Fruit fly (Drosophila melanogaster) whole organism, embryonic: ENCODE measurements around the gene CG7191.

Experiments
- CG10209 ChIP-seq: fragments of 200-800 bp; sonication (Bioruptor generic); optimal IDR thresholded peaks from 3 replicates; lab custom pipeline; 2017; ENCODE audit warnings: missing biosample characterization, mild to moderate bottlenecking, missing genetic modification characterization, missing genetic modification reagents
- CG10565 ChIP-seq: fragments of 200-800 bp; sonication (Bioruptor generic); optimal IDR thresholded peaks from 3 replicates; lab custom pipeline; 2016; ENCODE audit warnings: missing biosample characterization, mild to moderate bottlenecking, missing genetic modification characterization
- CG12104 ChIP-seq: fragments of 200-800 bp; sonication (Bioruptor generic); optimal IDR thresholded peaks from 3 replicates; lab custom pipeline; 2016; ENCODE audit warnings: missing biosample characterization, missing genetic modification characterization
- CG12219 ChIP-seq: fragments of 200-800 bp; sonication (Bioruptor generic); optimal IDR thresholded peaks from 3 replicates; lab custom pipeline; 2018; ENCODE audit warnings: missing biosample characterization, mild to moderate bottlenecking, missing genetic modification characterization
- CG1603 ChIP-seq: fragments of 200-800 bp; sonication (Bioruptor generic); optimal IDR thresholded peaks from 2 replicates; lab custom pipeline; 2019; ENCODE audit warnings: missing biosample characterization, mild to moderate bottlenecking, missing genetic modification characterization, moderate library complexity
- CG17186 ChIP-seq: fragments of 200-800 bp; sonication (Bioruptor generic); optimal IDR thresholded peaks from 3 replicates; lab custom pipeline; 2017; ENCODE audit warnings: missing biosample characterization, missing genetic modification reagents, missing genetic modification characterization
- CG17328 ChIP-seq: fragments of 200-800 bp; sonication (Bioruptor generic); IDR thresholded peaks from 2 replicates; pipeline ENCODE4 v1.3.6; 2022; ENCODE audit warnings: missing biosample characterization, missing genetic modification characterization
- CG18476 ChIP-seq: fragments of 200-800 bp; sonication (Bioruptor generic); optimal IDR thresholded peaks from 2 replicates; lab custom pipeline; 2016; ENCODE audit warnings: missing biosample characterization, mild to moderate bottlenecking, missing genetic modification characterization
- CG31224 ChIP-seq: fragments of 200-800 bp; sonication (Bioruptor generic); IDR thresholded peaks from 2 replicates; pipeline ENCODE4 v1.3.6; 2022; ENCODE audit warnings: missing biosample characterization, missing genetic modification characterization
- CG3847 ChIP-seq: fragments of 200-800 bp; sonication (Bioruptor generic); IDR thresholded peaks from 2 replicates; pipeline ENCODE4 v1.3.6; 2022; ENCODE audit warnings: missing biosample characterization, missing genetic modification characterization
- CG42726 ChIP-seq: fragments of 200-800 bp; sonication (Bioruptor generic); IDR thresholded peaks from 2 replicates; pipeline ENCODE4 v1.3.6; 2022; ENCODE audit warnings: missing biosample characterization, missing genetic modification characterization; ENCODE audit not compliant: partially characterized antibody
- CG43689 ChIP-seq: fragments of 200-800 bp; sonication (Bioruptor generic); IDR thresholded peaks from 2 replicates; pipeline ENCODE4 v1.3.6; 2022; ENCODE audit warnings: missing biosample characterization, missing genetic modification characterization
- CG4730 ChIP-seq: fragments of 200-800 bp; sonication (Bioruptor generic); IDR thresholded peaks from 2 replicates; pipeline ENCODE4 v1.3.6; 2022; ENCODE audit warnings: missing biosample characterization, missing genetic modification characterization
- CG7745 ChIP-seq: fragments of 200-800 bp; sonication (Bioruptor generic); optimal IDR thresholded peaks from 2 replicates; lab custom pipeline; 2018; ENCODE audit warnings: missing biosample characterization, mild to moderate bottlenecking, missing genetic modification characterization, moderate library complexity
- CG9609 ChIP-seq: fragments of 200-800 bp; sonication (Bioruptor generic); optimal IDR thresholded peaks from 3 replicates; lab custom pipeline; 2016; ENCODE audit warnings: missing biosample characterization, missing genetic modification characterization
- CkIIα-i1 ChIP-seq: fragments of 200-800 bp; sonication (Bioruptor generic); IDR thresholded peaks from 2 replicates; pipeline ENCODE4 v1.3.6; 2022; ENCODE audit warnings: missing biosample characterization, missing genetic modification characterization
- D ChIP-seq, 2 experiments: fragments of 200-800 bp in 1 of 2; fragments of >200 bp in 1 of 2; sonication (Bioruptor generic) in 1 of 2; optimal IDR thresholded peaks; 2 replicates in 1 of 2; 3 replicates in 1 of 2; lab custom pipeline; 2017; ENCODE audit warnings: mild to moderate bottlenecking in 1 of 2, missing biosample characterization in 1 of 2, missing genetic modification characterization in 1 of 2, missing genetic modification reagents in 1 of 2
- Dek ChIP-seq: fragments of 200-800 bp; sonication (Bioruptor generic); optimal IDR thresholded peaks from 3 replicates; lab custom pipeline; 2019; ENCODE audit warnings: missing biosample characterization, mild to moderate bottlenecking, missing genetic modification characterization, moderate library complexity
- Dip2 ChIP-seq: fragments of 200-800 bp; sonication (Bioruptor generic); IDR thresholded peaks from 2 replicates; pipeline ENCODE4 v1.3.6; 2022; ENCODE audit warnings: missing biosample characterization, missing genetic modification characterization
- Fer1 ChIP-seq: fragments of 200-800 bp; sonication (Bioruptor generic); optimal IDR thresholded peaks from 2 replicates; lab custom pipeline; 2017; ENCODE audit warnings: missing biosample characterization, mild to moderate bottlenecking, missing genetic modification characterization
- HLH3B ChIP-seq: fragments of 200-800 bp; sonication (Bioruptor generic); IDR thresholded peaks from 2 replicates; pipeline ENCODE4 v1.3.6; 2022; ENCODE audit warnings: missing biosample characterization, missing genetic modification characterization
- Mad ChIP-seq: fragments of 200-800 bp; sonication (Bioruptor generic); optimal IDR thresholded peaks from 2 replicates; lab custom pipeline; 2016; ENCODE audit warnings: missing biosample characterization, missing genetic modification characterization
- Mes4 ChIP-seq: fragments of 200-800 bp; sonication (Bioruptor generic); optimal IDR thresholded peaks from 2 replicates; lab custom pipeline; 2016; ENCODE audit warnings: missing biosample characterization, missing genetic modification characterization
- Oaz ChIP-seq: fragments of 200-800 bp; sonication (Bioruptor generic); IDR thresholded peaks from 2 replicates; pipeline ENCODE4 v1.3.6; 2022; ENCODE audit warnings: missing biosample characterization, missing genetic modification characterization
- Ravus ChIP-seq: fragments of 200-800 bp; sonication (Bioruptor generic); IDR thresholded peaks from 2 replicates; pipeline ENCODE4 v1.3.6; 2022; ENCODE audit warnings: missing biosample characterization, missing genetic modification characterization
- Side ChIP-seq: fragments of 200-800 bp; sonication (Bioruptor generic); optimal IDR thresholded peaks from 2 replicates; lab custom pipeline; 2016; ENCODE audit warnings: missing biosample characterization, missing genetic modification characterization
- Usf ChIP-seq: fragments of 200-800 bp; sonication (Bioruptor generic); optimal IDR thresholded peaks from 2 replicates; lab custom pipeline; 2017; ENCODE audit warnings: missing genotype, missing biosample characterization, missing genetic modification characterization
- al ChIP-seq: fragments of 200-800 bp; sonication (Bioruptor generic); IDR thresholded peaks from 2 replicates; pipeline ENCODE4 v1.3.6; 2022; ENCODE audit warnings: missing biosample characterization, missing genetic modification characterization
- ato ChIP-seq: fragments of 200-800 bp; sonication (Bioruptor generic); IDR thresholded peaks from 2 replicates; pipeline ENCODE4 v1.3.6; 2022; ENCODE audit warnings: missing biosample characterization, missing genetic modification characterization; ENCODE audit not compliant: partially characterized antibody
- cad ChIP-seq: fragments of >200 bp; optimal IDR thresholded peaks from 2 replicates; lab custom pipeline; 2017; ENCODE audit warnings: missing biosample characterization, missing genetic modification characterization
- cg ChIP-seq: fragments of 200-800 bp; sonication (Bioruptor generic); optimal IDR thresholded peaks from 3 replicates; lab custom pipeline; 2019; ENCODE audit warnings: missing biosample characterization, mild to moderate bottlenecking, missing genetic modification characterization, moderate library complexity
- chm ChIP-seq: fragments of 200-800 bp; sonication (Bioruptor generic); IDR thresholded peaks from 2 replicates; pipeline ENCODE4 v1.3.6; 2022; ENCODE audit warnings: missing biosample characterization, missing genetic modification characterization
- disco-r ChIP-seq: fragments of 200-800 bp; sonication (Bioruptor generic); optimal IDR thresholded peaks from 2 replicates; lab custom pipeline; 2016; ENCODE audit warnings: missing biosample characterization, missing genetic modification characterization
- eyg ChIP-seq: fragments of 200-800 bp; sonication (Bioruptor generic); optimal IDR thresholded peaks from 3 replicates; lab custom pipeline; 2016; ENCODE audit warnings: missing biosample characterization, missing genetic modification characterization
- fd64A ChIP-seq: fragments of 200-800 bp; sonication (Bioruptor generic); optimal IDR thresholded peaks from 3 replicates; lab custom pipeline; 2018; ENCODE audit warnings: missing biosample characterization, mild to moderate bottlenecking, missing genetic modification characterization
- fd96Cb ChIP-seq: fragments of 200-800 bp; sonication (Bioruptor generic); optimal IDR thresholded peaks from 2 replicates; lab custom pipeline; 2018; ENCODE audit warnings: missing biosample characterization, mild to moderate bottlenecking, missing genetic modification characterization, moderate library complexity
- gfzf ChIP-seq: fragments of 200-800 bp; sonication (Bioruptor generic); optimal IDR thresholded peaks from 2 replicates; lab custom pipeline; 2016; ENCODE audit warnings: missing biosample characterization, mild to moderate bottlenecking, missing genetic modification characterization, moderate library complexity
- klu ChIP-seq: fragments of 200-800 bp; sonication (Bioruptor generic); IDR thresholded peaks from 2 replicates; pipeline ENCODE4 v1.3.6; 2022; ENCODE audit warnings: missing biosample characterization, missing genetic modification characterization
- lov ChIP-seq, 2 experiments: fragments of 200-800 bp in 1 of 2; fragments of >200 bp in 1 of 2; sonication (Bioruptor generic) in 1 of 2; IDR thresholded peaks in 1 of 2; optimal IDR thresholded peaks in 1 of 2; 2 replicates in 1 of 2; 3 replicates in 1 of 2; pipeline versions ENCODE4 v1.3.6 to Lab custom; 2017 to 2022; ENCODE audit warnings: missing biosample characterization in 1 of 2, missing genetic modification characterization in 1 of 2
- mam ChIP-seq: fragments of 200-800 bp; sonication (Bioruptor generic); optimal IDR thresholded peaks from 3 replicates; lab custom pipeline; 2016; ENCODE audit warnings: missing biosample characterization, missing genetic modification characterization
- run ChIP-seq: fragments of 200-800 bp; sonication (Bioruptor generic); optimal IDR thresholded peaks from 3 replicates; lab custom pipeline; 2018; ENCODE audit warnings: missing biosample characterization, mild to moderate bottlenecking, missing genetic modification characterization
- sens-2 ChIP-seq: fragments of 200-800 bp; sonication (Bioruptor generic); IDR thresholded peaks from 2 replicates; pipeline ENCODE4 v1.3.6; 2022; ENCODE audit warnings: missing biosample characterization, missing genetic modification characterization
- shn ChIP-seq: fragments of 200-800 bp; sonication (Bioruptor generic); optimal IDR thresholded peaks from 3 replicates; lab custom pipeline; 2016; ENCODE audit warnings: missing biosample characterization, missing genetic modification characterization
- sim ChIP-seq: fragments of 200-800 bp; sonication (Bioruptor generic); IDR thresholded peaks from 2 replicates; pipeline ENCODE4 v1.3.6; 2022; ENCODE audit warnings: missing biosample characterization, missing genetic modification characterization
- slbo ChIP-seq: fragments of 200-800 bp; sonication (Bioruptor generic); IDR thresholded peaks from 2 replicates; pipeline ENCODE4 v1.3.6; 2022; ENCODE audit warnings: missing biosample characterization, missing genetic modification characterization
- stwl ChIP-seq: fragments of 200-800 bp; sonication (Bioruptor generic); optimal IDR thresholded peaks from 3 replicates; lab custom pipeline; 2018; ENCODE audit warnings: missing biosample characterization, mild to moderate bottlenecking, missing genetic modification characterization, moderate library complexity
- unpg ChIP-seq: fragments of 200-800 bp; sonication (Bioruptor generic); optimal IDR thresholded peaks from 3 replicates; lab custom pipeline; 2018; ENCODE audit warnings: missing biosample characterization, mild to moderate bottlenecking, missing genetic modification characterization, moderate library complexity
- zen2 ChIP-seq: fragments of 200-800 bp; sonication (Bioruptor generic); IDR thresholded peaks from 3 replicates; pipeline ENCODE4 v1.3.6; 2022; ENCODE audit warnings: missing biosample characterization, missing genetic modification characterization; ENCODE audit not compliant: partially characterized antibody
- zf30C ChIP-seq: fragments of 200-800 bp; sonication (Bioruptor generic); optimal IDR thresholded peaks from 3 replicates; lab custom pipeline; 2018; ENCODE audit warnings: missing biosample characterization, mild to moderate bottlenecking, missing genetic modification characterization

CG7191 gene

dm6 chr2L:7782788-7783401 lies 15.5 kb downstream of the CG7191 start, which contains the start of gene Brd7-9 (continued):
- no peak for TF ChIP-seq CG7745
- TF ChIP-seq CG42726 (GFP tag; lab: Robert Waterston, UW) = no peak
- TF ChIP-seq CkIIα-i1 (GFP tag; lab: Robert Waterston, UW) = no peak
- peak; percentile 43; the same call in 1 of the 2 replicates for TF ChIP-seq CG43689 (GFP tag; lab: Robert Waterston, UW)
- TF ChIP-seq Side (GFP tag; lab: Kevin White, UChicago) = peak; percentile 69
- TF ChIP-seq eyg = peak; percentile 50
- no peak for TF ChIP-seq cad (GFP tag; lab: Kevin White, UChicago)
- peak; percentile 26 for TF ChIP-seq disco-r
- peak; percentile 68 for TF ChIP-seq CG10209 (GFP tag; lab: Kevin White, UChicago)
- no peak for TF ChIP-seq lov (optimal IDR thresholded peaks at IDR 0.05; lab: Kevin White, UChicago)
- peak; percentile 74; the same call in 2 of the 3 replicates for TF ChIP-seq lov (GFP tag; IDR thresholded peaks at IDR 0.05; lab: Robert Waterston, UW)
- TF ChIP-seq Ravus (GFP tag; lab: Robert Waterston, UW) = no peak; the same call in 1 of the 2 replicates
- TF ChIP-seq Oaz = peak; percentile 62; the same call in 1 of the 2 replicates
- TF ChIP-seq sim (GFP tag; lab: Robert Waterston, UW) = peak; percentile 67
- peak; percentile 92 for TF ChIP-seq chm (GFP tag; lab: Robert Waterston, UW)
- TF ChIP-seq shn (GFP tag; lab: Kevin White, UChicago) = peak; percentile 11
- peak; percentile 35 for TF ChIP-seq Mes4
- TF ChIP-seq Dip2 = no peak
- TF ChIP-seq CG17328 (GFP tag; lab: Robert Waterston, UW) = peak; percentile 82
- peak; percentile 75 for TF ChIP-seq HLH3B
- peak; percentile 39 for TF ChIP-seq CG9609 (GFP tag; lab: Kevin White, UChicago)
- peak; percentile 35; the same call in 1 of the 2 replicates for TF ChIP-seq CG3847
- peak; percentile 56 for TF ChIP-seq CG12104
- peak; percentile 81 for TF ChIP-seq CG12219
- peak; percentile 59; the same call in 1 of the 2 replicates for TF ChIP-seq al (GFP tag; lab: Robert Waterston, UW)
- TF ChIP-seq fd96Cb (tag; lab: Kevin White, UChicago) = peak; percentile 70
- TF ChIP-seq fd64A = peak; percentile 57
- peak; percentile 74; the same call in 1 of the 2 replicates for TF ChIP-seq sens-2 (GFP tag; lab: Robert Waterston, UW)
- TF ChIP-seq slbo (GFP tag; lab: Robert Waterston, UW) = peak; percentile 82
- TF ChIP-seq CG10565 (GFP tag; lab: Kevin White, UChicago) = no peak
- TF ChIP-seq Usf (GFP tag; lab: Kevin White, UChicago) = peak; percentile 15
- peak; percentile 56; the same call in 1 of the 2 replicates for TF ChIP-seq CG31224 (GFP tag; lab: Robert Waterston, UW)
- TF ChIP-seq CG4730 (GFP tag; lab: Robert Waterston, UW) = peak; percentile 60
- no peak for TF ChIP-seq cg (GFP tag; lab: Kevin White, UChicago)
- TF ChIP-seq unpg (GFP tag; lab: Kevin White, UChicago) = peak; percentile 81
- TF ChIP-seq zen2 = no peak
- peak; percentile 5 for TF ChIP-seq run (tag; lab: Kevin White, UChicago)
- peak; percentile 47; the same call in 1 of the 2 replicates for TF ChIP-seq klu (GFP tag; lab: Robert Waterston, UW)
- TF ChIP-seq D (optimal IDR thresholded peaks at IDR 0.05; lab: Kevin White, UChicago) = no peak
- peak; percentile 61 for TF ChIP-seq D (GFP tag; optimal IDR thresholded peaks at IDR 0.05; lab: Kevin White, UChicago)
- TF ChIP-seq Mad (GFP tag; lab: Kevin White, UChicago) = no peak
- peak; percentile 87 for TF ChIP-seq zf30C (GFP tag; lab: Kevin White, UChicago)
- TF ChIP-seq Dek = peak; percentile 37
- peak; percentile 57 for TF ChIP-seq CG18476
- peak; percentile 80 for TF ChIP-seq Fer1 (GFP tag; lab: Kevin White, UChicago)
- peak; percentile 71 for TF ChIP-seq gfzf
- peak; percentile 88 for TF ChIP-seq stwl (tag; lab: Kevin White, UChicago)
- TF ChIP-seq ato (GFP tag; lab: Robert Waterston, UW) = peak; percentile 30; the same call in 1 of the 2 replicates
- TF ChIP-seq CG17186 = no peak
- peak; percentile 64 for TF ChIP-seq mam (GFP tag; lab: Kevin White, UChicago)
- peak; percentile 79 for TF ChIP-seq CG1603 (tag; lab: Kevin White, UChicago)
